Worm (Caenorhabditis elegans) whole organism, late embryonic: ENCODE results near the gene pei-2.

Experiments
- C08G9.2 ChIP-seq: sonication (generic microtip); optimal IDR thresholded peaks from 2 replicates; lab custom pipeline; 2016; ENCODE audit warnings: mild to moderate bottlenecking, missing genetic modification characterization, moderate library complexity, missing compliant biosample characterization
- K09A11.1 ChIP-seq: sonication (generic microtip); optimal IDR thresholded peaks from 2 replicates; lab custom pipeline; 2017; ENCODE audit warnings: antibody characterized with exemption, mild to moderate bottlenecking, missing genetic modification characterization, missing compliant biosample characterization; ENCODE audit not compliant: insufficient read depth
- ahr-1 ChIP-seq: sonication (generic microtip); optimal IDR thresholded peaks from 2 replicates; lab custom pipeline; 2016; ENCODE audit warnings: missing genetic modification characterization, missing compliant biosample characterization
- ama-1 ChIP-seq: fragments of 150-350 bp; optimal IDR thresholded peaks from 2 replicates; lab custom pipeline; 2014
- ceh-14 ChIP-seq: sonication (generic microtip); optimal IDR thresholded peaks from 2 replicates; lab custom pipeline; 2016; ENCODE audit warnings: missing genotype, missing genetic modification characterization, missing compliant biosample characterization
- ceh-18 ChIP-seq: sonication (generic microtip); optimal IDR thresholded peaks from 2 replicates; lab custom pipeline; 2016; ENCODE audit warnings: missing genetic modification characterization, missing compliant biosample characterization
- ceh-24 ChIP-seq: sonication (generic microtip); optimal IDR thresholded peaks from 2 replicates; lab custom pipeline; 2016; ENCODE audit warnings: mild to moderate bottlenecking, missing genetic modification characterization, missing compliant biosample characterization
- ceh-30 ChIP-seq: fragments of 150-350 bp; optimal IDR thresholded peaks from 2 replicates; lab custom pipeline; 2014; ENCODE audit warnings: missing biosample characterization, missing genetic modification characterization
- ceh-48 ChIP-seq: sonication (generic microtip); optimal IDR thresholded peaks from 2 replicates; lab custom pipeline; 2016; ENCODE audit warnings: missing genetic modification characterization, inconsistent platforms, missing compliant biosample characterization
- ceh-9 ChIP-seq: sonication (generic microtip); optimal IDR thresholded peaks from 2 replicates; lab custom pipeline; 2016; ENCODE audit warnings: mild to moderate bottlenecking, missing genetic modification characterization, inconsistent platforms, missing compliant biosample characterization
- dmd-4 ChIP-seq: sonication (generic microtip); optimal IDR thresholded peaks from 2 replicates; lab custom pipeline; 2016; ENCODE audit warnings: borderline replicate concordance, missing genetic modification characterization, missing compliant biosample characterization
- dve-1 ChIP-seq: sonication (generic microtip); optimal IDR thresholded peaks from 2 replicates; lab custom pipeline; 2017; ENCODE audit warnings: antibody characterized with exemption, mild to moderate bottlenecking, missing genetic modification characterization, missing compliant biosample characterization
- elt-2 ChIP-seq: sonication (generic microtip); optimal IDR thresholded peaks from 2 replicates; lab custom pipeline; 2016; ENCODE audit warnings: missing genetic modification reagents, missing genetic modification characterization, missing compliant biosample characterization
- elt-4 ChIP-seq: sonication (generic microtip); optimal IDR thresholded peaks from 2 replicates; lab custom pipeline; 2016; ENCODE audit warnings: missing genetic modification characterization, missing compliant biosample characterization
- eyg-1 ChIP-seq: sonication (generic microtip); optimal IDR thresholded peaks from 2 replicates; lab custom pipeline; 2016; ENCODE audit warnings: missing genotype, missing genetic modification characterization, missing compliant biosample characterization
- fax-1 ChIP-seq: sonication (generic microtip); optimal IDR thresholded peaks from 2 replicates; lab custom pipeline; 2016; ENCODE audit warnings: missing genotype, missing genetic modification characterization, missing compliant biosample characterization
- fkh-10 ChIP-seq: fragments of 150-350 bp; optimal IDR thresholded peaks from 2 replicates; lab custom pipeline; 2014; ENCODE audit warnings: missing biosample characterization, missing genetic modification reagents, missing genetic modification characterization
- gmeb-2 ChIP-seq: sonication (generic microtip); optimal IDR thresholded peaks from 2 replicates; lab custom pipeline; 2016; ENCODE audit warnings: missing genetic modification characterization, inconsistent platforms, missing compliant biosample characterization
- hlh-30 ChIP-seq: sonication (generic microtip); optimal IDR thresholded peaks from 2 replicates; lab custom pipeline; 2017; ENCODE audit warnings: antibody characterized with exemption, missing genetic modification characterization, missing compliant biosample characterization; ENCODE audit not compliant: insufficient read depth
- lim-6 ChIP-seq: sonication (generic microtip); optimal IDR thresholded peaks from 2 replicates; lab custom pipeline; 2016; ENCODE audit warnings: missing genetic modification characterization, missing compliant biosample characterization
- lin-11 ChIP-seq: fragments of 200-800 bp; sonication (Bioruptor generic); optimal IDR thresholded peaks from 2 replicates; lab custom pipeline; 2018; ENCODE audit warnings: mild to moderate bottlenecking, missing genetic modification characterization, missing compliant biosample characterization
- mec-3 ChIP-seq: sonication (generic microtip); optimal IDR thresholded peaks from 2 replicates; lab custom pipeline; 2016; ENCODE audit warnings: borderline replicate concordance, missing genetic modification characterization, missing compliant biosample characterization
- nfya-1 ChIP-seq: sonication (generic microtip); optimal IDR thresholded peaks from 2 replicates; lab custom pipeline; 2017; ENCODE audit warnings: missing genetic modification characterization, mild to moderate bottlenecking, missing compliant biosample characterization, antibody characterized with exemption, moderate library complexity
- nhr-11 ChIP-seq: fragments of 150-350 bp; optimal IDR thresholded peaks from 2 replicates; lab custom pipeline; 2014; ENCODE audit warnings: missing biosample characterization, missing genetic modification characterization
- nhr-232 ChIP-seq: sonication (generic microtip); optimal IDR thresholded peaks from 2 replicates; lab custom pipeline; 2016; ENCODE audit warnings: missing genetic modification characterization, missing compliant biosample characterization
- npax-4 ChIP-seq: sonication (generic microtip); optimal IDR thresholded peaks from 2 replicates; lab custom pipeline; 2016; ENCODE audit warnings: missing genetic modification characterization, missing compliant biosample characterization
- pat-9 ChIP-seq: fragments of 200-800 bp; sonication (Bioruptor generic); optimal IDR thresholded peaks from 2 replicates; lab custom pipeline; 2018; ENCODE audit warnings: mild to moderate bottlenecking, missing genetic modification characterization, moderate library complexity, missing compliant biosample characterization
- pha-2 ChIP-seq: sonication (generic microtip); optimal IDR thresholded peaks from 2 replicates; lab custom pipeline; 2017; ENCODE audit warnings: mild to moderate bottlenecking, missing genetic modification characterization, missing compliant biosample characterization
- pha-4 ChIP-seq: fragments of 150-350 bp; optimal IDR thresholded peaks from 2 replicates; lab custom pipeline; 2018; ENCODE audit warnings: missing biosample characterization, missing genetic modification reagents, missing genetic modification characterization
- pqm-1 ChIP-seq: sonication (generic microtip); optimal IDR thresholded peaks from 2 replicates; lab custom pipeline; 2016; ENCODE audit warnings: missing genetic modification characterization, missing compliant biosample characterization
- pros-1 ChIP-seq: fragments of 150-350 bp; optimal IDR thresholded peaks from 2 replicates; lab custom pipeline; 2014; ENCODE audit warnings: missing biosample characterization, missing genetic modification reagents, missing genetic modification characterization
- ref-2 ChIP-seq: sonication (generic microtip); optimal IDR thresholded peaks from 2 replicates; lab custom pipeline; 2016; ENCODE audit warnings: missing genetic modification characterization, missing compliant biosample characterization
- rnt-1 ChIP-seq: sonication (generic microtip); optimal IDR thresholded peaks from 2 replicates; lab custom pipeline; 2016; ENCODE audit warnings: missing genetic modification characterization, missing compliant biosample characterization
- sdc-2 ChIP-seq: sonication (generic microtip); optimal IDR thresholded peaks from 2 replicates; lab custom pipeline; 2016; ENCODE audit warnings: missing genotype, missing genetic modification characterization, missing compliant biosample characterization
- sox-2 ChIP-seq: fragments of 200-800 bp; sonication (Bioruptor generic); IDR thresholded peaks from 2 replicates; pipeline ENCODE4 v1.3.6; 2022; ENCODE audit warnings: missing genetic modification reagents, missing genetic modification characterization, missing compliant biosample characterization
- sox-4 ChIP-seq: sonication (generic microtip); optimal IDR thresholded peaks from 2 replicates; lab custom pipeline; 2017; ENCODE audit warnings: mild to moderate bottlenecking, missing genetic modification characterization, inconsistent platforms, missing compliant biosample characterization
- unc-42 ChIP-seq: sonication (generic microtip); optimal IDR thresholded peaks from 2 replicates; lab custom pipeline; 2016; ENCODE audit warnings: missing genotype, missing genetic modification characterization, missing compliant biosample characterization
- unc-55 ChIP-seq: sonication (generic microtip); optimal IDR thresholded peaks from 2 replicates; lab custom pipeline; 2017; ENCODE audit warnings: missing biosample characterization, missing genetic modification reagents, missing genetic modification characterization
- ztf-16 ChIP-seq: sonication (generic microtip); optimal IDR thresholded peaks from 2 replicates; lab custom pipeline; 2017; ENCODE audit warnings: missing genetic modification characterization, missing compliant biosample characterization

Gene pei-2

DNA sequence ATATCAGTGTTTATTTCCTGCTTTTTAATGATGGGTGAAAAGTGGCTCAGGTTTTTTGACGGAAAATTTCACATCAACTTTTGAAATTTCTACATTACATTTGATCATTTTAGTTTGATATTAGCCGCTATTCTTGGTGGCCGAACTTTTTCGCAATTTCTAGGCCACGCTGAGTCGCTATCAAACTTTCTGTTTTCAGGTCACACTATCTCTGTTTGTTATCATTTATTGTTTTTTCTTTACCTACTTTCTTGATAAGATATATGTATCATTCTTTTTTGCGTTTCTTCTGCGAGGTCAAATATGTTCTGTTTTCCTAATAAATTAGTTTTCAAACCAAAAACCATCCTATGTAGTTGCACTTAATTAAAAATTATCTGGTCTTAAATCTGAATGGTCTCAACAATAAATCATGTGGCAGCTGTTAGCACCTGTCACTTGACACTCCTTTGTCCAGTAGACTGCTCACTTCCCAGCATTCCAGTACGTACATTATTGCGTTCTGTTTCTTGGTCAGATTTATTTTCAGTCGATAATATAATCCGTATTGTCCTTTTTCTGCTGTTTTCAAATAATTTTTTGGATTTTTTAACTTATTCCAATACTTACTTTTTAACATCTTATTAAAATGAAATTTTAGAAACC lies 37.1 kb upstream of the pei-2 start:
- TF ChIP-seq fax-1 (tag; lab: Kevin White, UChicago) (no peak), elt-2 (peak; percentile 91), unc-42 (no peak), sdc-2 (tag; lab: Kevin White, UChicago) (no peak), dve-1 (no peak), unc-55 (GFP tag; lab: Kevin White, UChicago) (peak; percentile 96), mec-3 (tag; lab: Kevin White, UChicago) (no peak), hlh-30 (tag; lab: Kevin White, UChicago) (peak; percentile 4)

DNA sequence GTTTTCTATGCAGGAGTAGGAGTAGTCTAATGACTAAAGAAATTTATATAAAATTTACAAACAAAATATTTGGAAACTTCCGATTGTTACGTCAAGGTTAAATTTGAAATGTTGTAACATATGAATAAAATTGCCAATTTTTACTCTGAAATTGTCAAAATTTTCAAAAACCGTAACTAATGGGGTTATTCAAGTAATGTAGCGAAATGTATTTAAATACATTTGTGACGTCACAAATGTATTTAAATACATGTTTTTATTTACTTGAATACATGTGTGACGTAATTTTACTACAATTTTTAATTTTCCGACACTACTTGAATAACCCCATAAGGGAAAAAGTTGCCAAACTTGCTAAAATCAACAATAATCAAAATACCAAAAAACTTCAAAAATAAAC lies 30.1 kb upstream of the pei-2 start:
- no peak for TF ChIP-seq fkh-10 (GFP tag; lab: Kevin White, UChicago)
- TF ChIP-seq ceh-30 (tag; lab: Kevin White, UChicago) = no peak
- no peak for TF ChIP-seq ztf-16 (tag; lab: Kevin White, UChicago)
- TF ChIP-seq lim-6 (tag; lab: Kevin White, UChicago) = no peak

DNA sequence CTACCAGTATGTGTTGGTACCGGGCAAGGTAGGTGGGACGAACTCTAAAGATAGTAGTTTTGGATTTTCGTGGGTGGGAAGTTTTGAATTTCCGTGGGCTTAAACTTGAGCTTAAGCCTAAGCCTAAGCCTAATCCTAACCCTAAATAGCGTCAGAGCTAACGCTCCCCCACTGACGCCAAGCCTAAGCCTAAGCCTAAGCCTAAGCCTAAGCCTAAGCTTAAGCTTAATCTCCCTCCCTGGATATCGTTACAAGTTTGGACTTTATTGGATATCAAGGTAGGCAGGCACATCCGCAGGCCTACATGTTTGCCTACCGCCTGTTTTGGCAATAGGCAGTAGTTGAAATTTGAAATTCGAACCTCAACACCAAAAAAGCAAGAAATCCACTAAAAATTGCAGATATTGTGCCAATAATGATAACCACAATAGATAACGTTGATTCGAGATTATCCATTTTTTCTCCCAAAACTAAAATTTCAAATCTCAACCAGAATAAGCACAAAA lies 29.3 kb upstream of the pei-2 start, which contains the start of gene K10C9.4:
TSS of gene K10C9.4 (minus strand) at position 456 of the 506 bp plus-strand sequence.
- TF ChIP-seq C08G9.2 (tag; lab: Kevin White, UChicago) = no peak
- TF ChIP-seq dve-1 = peak; percentile 86

DNA sequence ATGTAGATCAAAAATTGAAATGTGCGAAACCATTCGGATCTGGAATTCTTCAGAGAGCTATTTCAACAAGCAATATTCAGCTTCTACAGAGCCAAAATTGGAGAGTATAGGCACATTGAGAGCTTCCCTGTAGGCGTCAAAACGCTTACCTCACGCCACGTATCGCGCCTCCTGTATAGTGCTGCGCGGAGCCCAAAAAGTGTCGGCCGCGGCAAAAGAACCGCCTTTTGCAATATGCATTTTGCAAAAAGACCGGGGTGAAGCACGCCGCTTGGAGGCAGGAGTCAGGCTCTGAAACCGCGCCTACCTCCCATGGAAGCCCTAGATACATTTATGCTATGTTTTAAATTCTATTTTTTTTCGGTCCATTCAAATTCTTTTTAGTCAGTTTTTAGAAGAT lies 28.4 kb upstream of the pei-2 start:
- no peak for TF ChIP-seq pqm-1 (tag; lab: Kevin White, UChicago)
- no peak for TF ChIP-seq ceh-18 (tag; lab: Kevin White, UChicago)
- no peak for TF ChIP-seq pha-2
- no peak for TF ChIP-seq dve-1
- TF ChIP-seq ceh-14 (tag; lab: Kevin White, UChicago) = no peak
- no peak for TF ChIP-seq nhr-11 (tag; lab: Kevin White, UChicago)
- TF ChIP-seq ahr-1 (tag; lab: Kevin White, UChicago) = no peak
- TF ChIP-seq ztf-16 (tag; lab: Kevin White, UChicago) = no peak
- no peak for TF ChIP-seq unc-42
- no peak for TF ChIP-seq elt-2
- TF ChIP-seq ama-1 (lab: Kevin White, UChicago) = no peak
- TF ChIP-seq gmeb-2 (tag; lab: Kevin White, UChicago) = no peak
- no peak for TF ChIP-seq dmd-4 (tag; lab: Kevin White, UChicago)
- TF ChIP-seq ceh-30 (tag; lab: Kevin White, UChicago) = no peak
- TF ChIP-seq elt-4 (tag; lab: Kevin White, UChicago) = no peak
- TF ChIP-seq K09A11.1 (tag; lab: Kevin White, UChicago) = no peak
- TF ChIP-seq lim-6 (tag; lab: Kevin White, UChicago) = no peak

DNA sequence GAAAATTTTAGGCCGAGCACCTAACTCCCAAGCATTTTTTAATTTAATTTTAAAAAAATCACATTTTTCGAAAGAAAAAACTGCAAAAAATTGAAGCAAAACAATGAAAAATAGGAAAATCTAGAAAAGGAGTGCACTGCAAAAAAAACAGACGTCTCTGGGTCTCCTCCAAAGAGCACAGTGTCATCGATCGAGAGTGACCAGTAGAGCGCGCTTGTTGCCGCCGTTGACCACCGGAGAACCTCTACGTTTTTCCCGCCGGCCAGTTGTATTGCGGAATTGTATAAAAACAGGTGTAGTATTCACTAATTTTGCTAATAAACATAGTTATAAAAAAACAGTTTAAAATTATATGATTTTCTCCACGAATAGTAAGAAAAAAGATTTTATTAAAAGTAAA lies 26.1 kb upstream of the pei-2 start:
- TF ChIP-seq ceh-48 (tag; lab: Kevin White, UChicago) (peak; percentile 23), nfya-1 (tag; lab: Kevin White, UChicago) (peak; percentile 3), unc-55 (GFP tag; lab: Kevin White, UChicago) (peak; percentile 30), lin-11 (tag; lab: Kevin White, UChicago) (no peak), pat-9 (tag; lab: Kevin White, UChicago) (no peak)

DNA sequence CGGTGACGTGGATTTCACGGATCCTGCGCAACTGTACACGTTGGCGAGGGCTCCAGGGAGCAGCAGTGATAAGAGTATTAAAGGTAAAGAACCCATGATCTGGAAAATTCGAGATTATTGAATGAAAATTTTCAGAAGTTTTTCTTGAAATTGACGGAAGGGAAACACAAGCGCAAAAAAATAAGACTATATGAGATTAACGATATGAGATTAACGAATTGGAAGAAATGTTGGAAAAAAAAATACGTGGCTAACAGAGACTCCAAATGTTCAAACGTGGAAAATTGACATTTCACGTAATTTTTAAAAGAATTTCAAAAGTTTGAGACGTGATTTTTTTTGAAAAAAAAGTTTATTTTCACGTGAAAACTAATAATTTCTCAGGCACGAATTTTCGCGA lies 25.2 kb upstream of the pei-2 start, which contains the start of gene nra-4:
TSS of gene nra-4 (minus strand) at position 101 of the 400 bp plus-strand sequence.
- TF ChIP-seq eyg-1 (tag; lab: Kevin White, UChicago) = no peak
- TF ChIP-seq npax-4 (tag; lab: Kevin White, UChicago) = no peak
- TF ChIP-seq nhr-232 = no peak
- TF ChIP-seq unc-42 = no peak
- TF ChIP-seq pros-1 (tag; lab: Kevin White, UChicago) = no peak
- no peak for TF ChIP-seq sox-4 (tag; lab: Kevin White, UChicago)
- TF ChIP-seq elt-4 (tag; lab: Kevin White, UChicago) = no peak
- no peak for TF ChIP-seq sox-2 (GFP tag; lab: Robert Waterston, UW)
- TF ChIP-seq ceh-9 (tag; lab: Kevin White, UChicago) = no peak
- TF ChIP-seq ceh-48 (tag; lab: Kevin White, UChicago) = no peak
- TF ChIP-seq pha-4 (tag; lab: Kevin White, UChicago) = no peak
- no peak for TF ChIP-seq pqm-1 (tag; lab: Kevin White, UChicago)
- no peak for TF ChIP-seq dmd-4 (tag; lab: Kevin White, UChicago)
- TF ChIP-seq rnt-1 (tag; lab: Kevin White, UChicago) = no peak
- no peak for TF ChIP-seq fax-1 (tag; lab: Kevin White, UChicago)
- TF ChIP-seq unc-55 (GFP tag; lab: Kevin White, UChicago) = no peak
- no peak for TF ChIP-seq ref-2 (tag; lab: Kevin White, UChicago)
- TF ChIP-seq ceh-24 (tag; lab: Kevin White, UChicago) = no peak
